Worm (Caenorhabditis elegans): ENCODE measurements around the gene Y43F8B.11.

DNA sequence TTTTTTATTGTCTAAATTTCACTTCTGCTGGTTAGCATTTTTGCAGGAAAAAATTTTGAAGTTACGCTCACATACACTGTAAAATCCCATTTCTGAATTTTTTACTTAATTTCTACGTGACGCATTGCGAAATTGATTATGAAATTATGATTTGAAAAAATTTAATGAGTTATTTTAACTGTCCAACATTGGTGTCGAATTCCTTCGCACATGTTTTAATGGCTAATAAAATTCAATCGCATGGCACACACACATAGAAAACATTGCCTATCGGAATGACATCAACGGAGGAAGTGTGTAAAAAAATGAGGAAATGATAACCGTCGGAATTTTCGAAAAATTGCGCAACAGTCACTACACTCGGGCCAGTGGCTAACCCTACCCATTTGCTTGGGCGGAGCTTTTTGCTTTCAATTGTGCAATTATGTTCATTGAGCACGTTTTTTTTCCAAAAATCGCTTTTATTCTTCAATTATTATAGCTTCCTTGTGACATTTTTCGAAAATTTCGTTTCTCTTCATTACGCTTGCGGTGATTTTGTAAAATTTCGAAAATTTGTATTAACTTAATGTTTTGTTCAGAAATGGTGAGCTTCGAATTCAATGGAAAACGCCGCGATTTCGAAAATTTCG, 36.6 kb upstream of the Y43F8B.11 start, which contains the start of gene C25F9.16:
- TF ChIP-seq nfya-1 (tag; optimal IDR thresholded peaks at IDR 0.05) (no peak), unc-86 (tag; optimal IDR thresholded peaks at IDR 0.05) (no peak), mec-3 (tag; optimal IDR thresholded peaks at IDR 0.05; ENCODE audit: borderline replicate concordance) (no peak), hlh-30 (tag; optimal IDR thresholded peaks at IDR 0.05; ENCODE audit: insufficient read depth) (no peak), elt-2 (tag; optimal IDR thresholded peaks at IDR 0.05) (no peak), ama-1 (optimal IDR thresholded peaks at IDR 0.05) (no peak), nhr-11 (tag; optimal IDR thresholded peaks at IDR 0.05) (no peak), hlh-13 (GFP tag; optimal IDR thresholded peaks at IDR 0.05) (no peak), ceh-9 (tag; optimal IDR thresholded peaks at IDR 0.05) (no peak)

Data from whole organism, late embryonic.